Fruit fly (Drosophila melanogaster): Measurements from ENCODE around the gene rngo.

dm6 chrX:16420048-16420447, 21.2 kb upstream of the rngo start:
- TF ChIP-seq psq (optimal IDR thresholded peaks at IDR 0.05) (no peak), h (optimal IDR thresholded peaks at IDR 0.05) (no peak), ttk (optimal IDR thresholded peaks at IDR 0.05) (no peak), insv (optimal IDR thresholded peaks at IDR 0.05) (no peak), Myc (optimal IDR thresholded peaks at IDR 0.05) (no peak), Sin3A (optimal IDR thresholded peaks at IDR 0.05) (no peak)

Measured in Kc167 (cell line).